Worm (Caenorhabditis elegans): ENCODE results near the gene T19C4.1.

T19C4.1 gene

ce11 chrV:11171906-11172305 lies 22.4 kb downstream of the T19C4.1 start, which contains the start of gene T19C4.5:
Gene T19C4.5 (plus strand): TSS chrV:11172213.
- peak; percentile 8 for TF ChIP-seq rnt-1 (tag; optimal IDR thresholded peaks at IDR 0.05)
- TF ChIP-seq snpc-4 (tag; optimal IDR thresholded peaks at IDR 0.05) = no peak
- no peak for TF ChIP-seq efl-1 (optimal IDR thresholded peaks at IDR 0.05)
- peak in 1 of 2 experiments; percentile 92 for TF ChIP-seq efl-1 (GFP tag; optimal IDR thresholded peaks at IDR 0.05 in 1 of 2)
- TF ChIP-seq fkh-4 (tag; optimal IDR thresholded peaks at IDR 0.05; ENCODE audit: borderline replicate concordance) = no peak
- TF ChIP-seq C04F5.9 (tag; optimal IDR thresholded peaks at IDR 0.05) = no peak
- TF ChIP-seq nhr-47 (tag; optimal IDR thresholded peaks at IDR 0.05) = no peak
- peak; percentile 11 for TF ChIP-seq fkh-10 (GFP tag; optimal IDR thresholded peaks at IDR 0.05)

- TF ChIP-seq alr-1 (tag; optimal IDR thresholded peaks at IDR 0.05; ENCODE audit: borderline replicate concordance) (no peak), lin-14 (GFP tag; optimal IDR thresholded peaks at IDR 0.05) (peak; percentile 53), ceh-88 (GFP tag; IDR thresholded peaks at IDR 0.05) (no peak), lin-15B (tag; optimal IDR thresholded peaks at IDR 0.05) (no peak), unc-98 (GFP tag; IDR thresholded peaks at IDR 0.05) (no peak), ceh-90 (tag; optimal IDR thresholded peaks at IDR 0.05) (no peak), fkh-10 (GFP tag; optimal IDR thresholded peaks at IDR 0.05) (peak; percentile 54), nhr-71 (tag; optimal IDR thresholded peaks at IDR 0.05) (peak; percentile 5), snu-23 (GFP tag; optimal IDR thresholded peaks at IDR 0.05) (no peak), nhr-237 (tag; optimal IDR thresholded peaks at IDR 0.05) (no peak), hlh-17 (GFP tag; optimal IDR thresholded peaks at IDR 0.05; ENCODE audit: borderline replicate concordance) (no peak), ces-1 (GFP tag; optimal IDR thresholded peaks at IDR 0.05) (no peak), hlh-4 (tag; optimal IDR thresholded peaks at IDR 0.05) (no peak), lir-3 (tag; optimal IDR thresholded peaks at IDR 0.05; ENCODE audit: poor library complexity) (no peak)
These were observed 23.2 kb downstream of the T19C4.1 start for ce11 chrV:11172667-11173066.

ce11 chrV:11174663-11175062 lies 25.2 kb downstream of the T19C4.1 start:
- TF ChIP-seq rnt-1 (tag; optimal IDR thresholded peaks at IDR 0.05) = peak; percentile 61
- TF ChIP-seq nhr-71 (tag; optimal IDR thresholded peaks at IDR 0.05) = peak; percentile 44
- TF ChIP-seq nhr-85 (tag) = no peak
- peak in 1 of 2 experiments; percentile 8 for TF ChIP-seq lsy-2 (tag; optimal IDR thresholded peaks at IDR 0.05)
- TF ChIP-seq irx-1 (tag; optimal IDR thresholded peaks at IDR 0.05) = no peak
- no peak for TF ChIP-seq hlh-17 (GFP tag; optimal IDR thresholded peaks at IDR 0.05; ENCODE audit: borderline replicate concordance)
- TF ChIP-seq nhr-90 (tag; optimal IDR thresholded peaks at IDR 0.05; ENCODE audit: poor library complexity) = peak; percentile 23
- TF ChIP-seq nhr-20 (tag; optimal IDR thresholded peaks at IDR 0.05) = no peak
- no peak for TF ChIP-seq ceh-82 (tag; optimal IDR thresholded peaks at IDR 0.05)
- TF ChIP-seq efl-1 (optimal IDR thresholded peaks at IDR 0.05) = peak in 1 of 2 experiments; percentile 2
- TF ChIP-seq efl-1 (GFP tag; optimal IDR thresholded peaks at IDR 0.05 in 1 of 2) = peak in 1 of 2 experiments; percentile 94
- peak; percentile 25 for TF ChIP-seq nhr-47 (tag; optimal IDR thresholded peaks at IDR 0.05)
- peak; percentile 41 for TF ChIP-seq nhr-19 (GFP tag; conservative IDR thresholded peaks at IDR 0.05)
- peak; percentile 5 for TF ChIP-seq swsn-7 (tag; optimal IDR thresholded peaks at IDR 0.05)
- TF ChIP-seq lin-35 (GFP tag; optimal IDR thresholded peaks at IDR 0.05) = peak in 1 of 2 experiments; percentile 32
- peak; percentile 34 for TF ChIP-seq lin-14 (GFP tag; optimal IDR thresholded peaks at IDR 0.05)
- TF ChIP-seq snu-23 (GFP tag; optimal IDR thresholded peaks at IDR 0.05) = peak; percentile 53
- peak; percentile 93 for TF ChIP-seq snpc-4 (tag; optimal IDR thresholded peaks at IDR 0.05)
- no peak for TF ChIP-seq lin-15B (tag; optimal IDR thresholded peaks at IDR 0.05)
- TF ChIP-seq nhr-12 (tag; optimal IDR thresholded peaks at IDR 0.05) = no peak
- TF ChIP-seq fkh-4 (tag; optimal IDR thresholded peaks at IDR 0.05; ENCODE audit: borderline replicate concordance) = no peak

- TF ChIP-seq nhr-85 (tag) (peak; percentile 83), lin-14 (GFP tag; optimal IDR thresholded peaks at IDR 0.05) (peak; percentile 32), nhr-47 (tag; optimal IDR thresholded peaks at IDR 0.05) (peak; percentile 39), swsn-7 (tag; optimal IDR thresholded peaks at IDR 0.05) (peak; percentile 47), rnt-1 (tag; optimal IDR thresholded peaks at IDR 0.05) (peak; percentile 60), efl-1 (optimal IDR thresholded peaks at IDR 0.05) (peak in 1 of 2 experiments; percentile 19), efl-1 (GFP tag; optimal IDR thresholded peaks at IDR 0.05 in 1 of 2) (peak in 1 of 2 experiments; percentile 72), snpc-4 (tag; optimal IDR thresholded peaks at IDR 0.05) (peak; percentile 96), nhr-19 (GFP tag; conservative IDR thresholded peaks at IDR 0.05) (peak; percentile 71), snu-23 (GFP tag; optimal IDR thresholded peaks at IDR 0.05) (peak; percentile 32), elt-2 (tag; optimal IDR thresholded peaks at IDR 0.05) (peak; percentile 56), nhr-20 (tag; optimal IDR thresholded peaks at IDR 0.05) (peak; percentile 59), lsy-2 (tag; optimal IDR thresholded peaks at IDR 0.05) (peak in 1 of 2 experiments; percentile 6), nhr-90 (tag; optimal IDR thresholded peaks at IDR 0.05; ENCODE audit: poor library complexity) (peak; percentile 67), nhr-77 (tag; optimal IDR thresholded peaks at IDR 0.05) (peak; percentile 21), grh-1 (GFP tag; IDR thresholded peaks at IDR 0.05) (peak; percentile 68), nhr-71 (tag; optimal IDR thresholded peaks at IDR 0.05) (peak; percentile 69)
These were observed 25.9 kb downstream of the T19C4.1 start for ce11 chrV:11175336-11175938.

All from whole organism, L1 larva.